Worm (Caenorhabditis elegans) whole organism, L4 larva: Measurements from ENCODE around the gene T06C10.3.

Experiments used
- F44E2.7 ChIP-seq: fragments of 200-800 bp; sonication (Bioruptor generic); IDR thresholded peaks from 2 replicates; pipeline ENCODE4 v2.1.2; 2022; ENCODE audit warnings: missing genetic modification characterization, missing compliant biosample characterization
- R02D3.7 ChIP-seq: fragments of 150-350 bp; sonication (generic microtip); optimal IDR thresholded peaks from 3 replicates; lab custom pipeline; 2014; ENCODE audit warnings: missing biosample characterization, missing genetic modification characterization
- Y48G9A.11 ChIP-seq: fragments of 200-800 bp; sonication (Bioruptor generic); IDR thresholded peaks from 2 replicates; pipeline ENCODE4 v1.3.6; 2022; ENCODE audit warnings: missing genetic modification reagents, missing genetic modification characterization, missing compliant biosample characterization
- Y5F2A.4 ChIP-seq: fragments of 200-800 bp; sonication (Bioruptor generic); optimal IDR thresholded peaks from 2 replicates; lab custom pipeline; 2018; ENCODE audit warnings: mild to moderate bottlenecking, missing genetic modification characterization, missing compliant biosample characterization
- aha-1 ChIP-seq: fragments of 150-350 bp; peaks from one replicate; lab custom pipeline; 2014; ENCODE audit warnings: missing biosample characterization, missing genetic modification characterization
- ctbp-1 ChIP-seq: fragments of 200-800 bp; sonication (Bioruptor generic); IDR thresholded peaks from 2 replicates; pipeline ENCODE4 v1.3.6; 2022; ENCODE audit warnings: missing genetic modification reagents, missing genetic modification characterization, missing compliant biosample characterization
- daf-12 ChIP-seq: fragments of 150-350 bp; optimal IDR thresholded peaks from 2 replicates; lab custom pipeline; 2014; ENCODE audit warnings: missing biosample characterization, missing genetic modification reagents, missing genetic modification characterization
- daf-19 ChIP-seq: fragments of 200-800 bp; sonication (Bioruptor generic); conservative IDR thresholded peaks from 2 replicates; pipeline ENCODE4 v1.3.6; 2022; ENCODE audit warnings: missing genetic modification characterization, missing compliant biosample characterization
- daf-8 ChIP-seq: fragments of 200-800 bp; sonication (Bioruptor generic); IDR thresholded peaks from 2 replicates; pipeline ENCODE4 v1.3.6; 2022; ENCODE audit warnings: missing genetic modification characterization, missing compliant biosample characterization
- dmd-8 ChIP-seq: fragments of 200-800 bp; sonication (Bioruptor generic); IDR thresholded peaks from 2 replicates; pipeline ENCODE4 v1.3.6; 2022; ENCODE audit warnings: missing genetic modification characterization, missing compliant biosample characterization
- duxl-1 ChIP-seq: sonication (generic microtip); optimal IDR thresholded peaks from 2 replicates; lab custom pipeline; 2016; ENCODE audit warnings: mild to moderate bottlenecking, missing genetic modification characterization, moderate library complexity, missing compliant biosample characterization; ENCODE audit not compliant: poor library complexity
- egl-27 ChIP-seq: sonication (generic microtip); optimal IDR thresholded peaks from 3 replicates; lab custom pipeline; 2017; ENCODE audit warnings: missing biosample characterization, missing genetic modification reagents, missing genetic modification characterization
- fkh-10 ChIP-seq: fragments of 150-350 bp; optimal IDR thresholded peaks from 2 replicates; lab custom pipeline; 2014; ENCODE audit warnings: missing biosample characterization, missing genetic modification reagents, missing genetic modification characterization
- gei-8 ChIP-seq: fragments of 200-800 bp; sonication (Bioruptor generic); optimal IDR thresholded peaks from 2 replicates; lab custom pipeline; 2018; ENCODE audit warnings: mild to moderate bottlenecking, missing genetic modification characterization, missing compliant biosample characterization
- hlh-11 ChIP-seq: fragments of 200-800 bp; sonication (Bioruptor generic); optimal IDR thresholded peaks from 2 replicates; lab custom pipeline; 2018; ENCODE audit warnings: mild to moderate bottlenecking, missing genetic modification characterization, missing compliant biosample characterization
- lin-13 ChIP-seq: fragments of 150-350 bp; optimal IDR thresholded peaks from 2 replicates; lab custom pipeline; 2014; ENCODE audit warnings: missing biosample characterization, missing genetic modification reagents, missing genetic modification characterization
- lsy-2 ChIP-seq, 2 experiments: fragments of 150-350 bp in 1 of 2; sonication (generic microtip) in 1 of 2; optimal IDR thresholded peaks; 2 replicates each; lab custom pipeline; 2014 to 2017; ENCODE audit warnings: missing biosample characterization in 2 of 2, missing genetic modification characterization in 2 of 2
- mdl-1 ChIP-seq, 2 experiments: fragments of 150-350 bp in 1 of 2; sonication (generic microtip) in 1 of 2; optimal IDR thresholded peaks; 2 replicates each; lab custom pipeline; 2014 to 2017; ENCODE audit warnings: missing biosample characterization in 2 of 2, missing genetic modification characterization in 2 of 2
- mxl-2 ChIP-seq: fragments of 200-800 bp; sonication (Bioruptor generic); conservative IDR thresholded peaks from 2 replicates; pipeline ENCODE4 v1.3.6; 2022; ENCODE audit warnings: missing genetic modification reagents, missing genetic modification characterization, missing compliant biosample characterization
- mxl-3 ChIP-seq: fragments of 200-800 bp; sonication (Bioruptor generic); optimal IDR thresholded peaks from 2 replicates; lab custom pipeline; 2018; ENCODE audit warnings: mild to moderate bottlenecking, missing genetic modification characterization, missing compliant biosample characterization
- nhr-10 ChIP-seq: fragments of 150-350 bp; optimal IDR thresholded peaks from 2 replicates; lab custom pipeline; 2014; ENCODE audit warnings: missing biosample characterization, missing genetic modification characterization
- nhr-11 ChIP-seq: fragments of 150-350 bp; optimal IDR thresholded peaks from 2 replicates; lab custom pipeline; 2014; ENCODE audit warnings: missing biosample characterization, missing genetic modification characterization
- nhr-25 ChIP-seq: sonication (generic microtip); optimal IDR thresholded peaks from 2 replicates; lab custom pipeline; 2017; ENCODE audit warnings: missing genetic modification characterization, mild to moderate bottlenecking, missing compliant biosample characterization, antibody characterized with exemption, moderate library complexity, borderline replicate concordance; ENCODE audit not compliant: insufficient read depth
- nhr-28 ChIP-seq: fragments of 150-350 bp; optimal IDR thresholded peaks from 2 replicates; lab custom pipeline; 2014; ENCODE audit warnings: missing biosample characterization, missing genetic modification characterization
- nhr-76 ChIP-seq: fragments of 150-350 bp; optimal IDR thresholded peaks from 2 replicates; lab custom pipeline; 2014; ENCODE audit warnings: missing biosample characterization, missing genetic modification characterization
- skn-1 ChIP-seq: fragments of 150-350 bp; optimal IDR thresholded peaks from 2 replicates; lab custom pipeline; 2014; ENCODE audit warnings: missing biosample characterization, missing genetic modification characterization
- tra-1 ChIP-seq: fragments of 200-800 bp; sonication (Bioruptor generic); IDR thresholded peaks from 2 replicates; pipeline ENCODE4 v1.3.6; 2022; ENCODE audit warnings: missing genetic modification reagents, missing genetic modification characterization, missing compliant biosample characterization
- unc-39 ChIP-seq: sonication (generic microtip); optimal IDR thresholded peaks from 2 replicates; lab custom pipeline; 2017; ENCODE audit warnings: missing biosample characterization, missing genetic modification characterization
- vab-7 ChIP-seq: fragments of 200-800 bp; sonication (Bioruptor generic); IDR thresholded peaks from 2 replicates; pipeline ENCODE4 v1.3.6; 2022; ENCODE audit warnings: missing genetic modification reagents, missing genetic modification characterization, missing compliant biosample characterization
- zfp-3 ChIP-seq: fragments of 200-800 bp; sonication (Bioruptor generic); conservative IDR thresholded peaks from 2 replicates; pipeline ENCODE4 v1.3.6; 2022; ENCODE audit warnings: missing genetic modification reagents, missing genetic modification characterization, missing compliant biosample characterization

Gene T06C10.3

ce11 chrIV:7830151-7830550, 40.4 kb upstream of the T06C10.3 start, which contains the start of gene mvb-12 (continued):
- TF ChIP-seq vab-7 (GFP tag; lab: Robert Waterston, UW) (no peak), fkh-10 (GFP tag; lab: Kevin White, UChicago) (no peak), F44E2.7 (GFP tag; lab: Robert Waterston, UW) (no peak), dmd-8 (GFP tag; lab: Robert Waterston, UW) (no peak), unc-39 (tag; lab: Kevin White, UChicago) (no peak), R02D3.7 (tag; lab: Kevin White, UChicago) (no peak), nhr-10 (tag; lab: Kevin White, UChicago) (no peak), aha-1 (tag; lab: Kevin White, UChicago) (peak; percentile 61), mdl-1 (tag; optimal IDR thresholded peaks at IDR 0.05; lab: Kevin White, UChicago) (peak in 1 of 2 experiments; percentile 30), tra-1 (GFP tag; lab: Robert Waterston, UW) (no peak), gei-8 (GFP tag; lab: Kevin White, UChicago) (no peak)

- peak; percentile 34 for TF ChIP-seq aha-1 (tag; lab: Kevin White, UChicago)
- TF ChIP-seq mxl-2 (GFP tag; lab: Robert Waterston, UW): no peak
- TF ChIP-seq nhr-11: no peak
- TF ChIP-seq hlh-11 (tag; lab: Kevin White, UChicago): no peak
Measured at ce11 chrIV:7834625-7835228, 35.8 kb upstream of the T06C10.3 start, which contains the start of gene erp-44.2. Gene erp-44.2, minus strand, starts transcription at chrIV:7834675.

- TF ChIP-seq mxl-3 (GFP tag; lab: Kevin White, UChicago) (peak; percentile 33), nhr-25 (tag; lab: Kevin White, UChicago) (peak; percentile 47), duxl-1 (tag; lab: Kevin White, UChicago) (no peak), nhr-28 (tag; lab: Kevin White, UChicago) (peak; percentile 83), mdl-1 (tag; optimal IDR thresholded peaks at IDR 0.05; lab: Kevin White, UChicago) (peak in 1 of 2 experiments; percentile 0), lin-13 (no peak), zfp-3 (GFP tag; lab: Robert Waterston, UW) (no peak), daf-19 (GFP tag; lab: Robert Waterston, UW) (no peak), lsy-2 (tag; optimal IDR thresholded peaks at IDR 0.05; lab: Kevin White, UChicago) (peak in 1 of 2 experiments; percentile 18)
Measured at ce11 chrIV:7836030-7836429, 34.5 kb upstream of the T06C10.3 start.

ce11 chrIV:7836491-7836890, 34.1 kb upstream of the T06C10.3 start:
- no peak for TF ChIP-seq Y48G9A.11 (GFP tag; lab: Robert Waterston, UW)

ce11 chrIV:7838426-7838825, 32.1 kb upstream of the T06C10.3 start, which contains the start of gene C06A6.7:
Gene C06A6.7, minus strand, starts transcription at chrIV:7838526.
- TF ChIP-seq Y5F2A.4 (GFP tag; lab: Kevin White, UChicago) (no peak), ctbp-1 (GFP tag; lab: Robert Waterston, UW) (no peak), nhr-10 (tag; lab: Kevin White, UChicago) (no peak), skn-1 (no peak), daf-12 (tag; lab: Kevin White, UChicago) (no peak), nhr-11 (no peak)

ce11 chrIV:7839923-7840322, 30.6 kb upstream of the T06C10.3 start:
- TF ChIP-seq daf-19 (GFP tag; lab: Robert Waterston, UW): 0 out of 2 replicates have a peak, but pooled peaks have one; percentile 14
- no peak for TF ChIP-seq mxl-3 (GFP tag; lab: Kevin White, UChicago)
- no peak for TF ChIP-seq vab-7 (GFP tag; lab: Robert Waterston, UW)
- no peak for TF ChIP-seq dmd-8 (GFP tag; lab: Robert Waterston, UW)
- TF ChIP-seq daf-8 (GFP tag; lab: Robert Waterston, UW): no peak
- no peak for TF ChIP-seq nhr-76 (tag; lab: Kevin White, UChicago)
- no peak for TF ChIP-seq egl-27
- TF ChIP-seq aha-1 (tag; lab: Kevin White, UChicago): peak; percentile 27
